Fruit fly (Drosophila melanogaster) whole organism, embryonic: ENCODE results near the gene maca.

Experiments used
- CG7372 ChIP-seq: fragments of 200-800 bp; sonication (Bioruptor generic); IDR thresholded peaks from 2 replicates; pipeline ENCODE4 v1.3.6; 2022; ENCODE audit warnings: missing biosample characterization, missing genetic modification characterization
- CG8478 ChIP-seq: fragments of >200 bp; optimal IDR thresholded peaks from 2 replicates; lab custom pipeline; 2018
- CkIIα-i1 ChIP-seq: fragments of 200-800 bp; sonication (Bioruptor generic); IDR thresholded peaks from 2 replicates; pipeline ENCODE4 v1.3.6; 2022; ENCODE audit warnings: missing biosample characterization, missing genetic modification characterization
- Spps ChIP-seq: fragments of 200-800 bp; sonication (Bioruptor generic); optimal IDR thresholded peaks from 2 replicates; lab custom pipeline; 2018; ENCODE audit warnings: missing biosample characterization, mild to moderate bottlenecking, missing genetic modification characterization
- cad ChIP-seq: fragments of >200 bp; optimal IDR thresholded peaks from 2 replicates; lab custom pipeline; 2017; ENCODE audit warnings: missing biosample characterization, missing genetic modification characterization
- cas ChIP-seq: fragments of 200-800 bp; sonication (Bioruptor generic); IDR thresholded peaks from 2 replicates; pipeline ENCODE4 v1.3.6; 2022; ENCODE audit warnings: missing biosample characterization, missing genetic modification characterization
- eyg ChIP-seq: fragments of 200-800 bp; sonication (Bioruptor generic); optimal IDR thresholded peaks from 3 replicates; lab custom pipeline; 2016; ENCODE audit warnings: missing biosample characterization, missing genetic modification characterization
- mld ChIP-seq: fragments of 200-800 bp; sonication (Bioruptor generic); IDR thresholded peaks from 3 replicates; pipeline ENCODE4 v1.3.6; 2022; ENCODE audit warnings: missing biosample characterization, missing genetic modification characterization; ENCODE audit not compliant: partially characterized antibody
- pros ChIP-seq: fragments of 200-800 bp; sonication (Bioruptor generic); optimal IDR thresholded peaks from 3 replicates; lab custom pipeline; 2019; ENCODE audit warnings: missing biosample characterization, mild to moderate bottlenecking, missing genetic modification characterization, moderate library complexity
- seq ChIP-seq: fragments of 200-800 bp; sonication (Bioruptor generic); IDR thresholded peaks from 2 replicates; pipeline ENCODE4 v1.3.6; 2022; ENCODE audit warnings: missing biosample characterization, missing genetic modification characterization
- ssp ChIP-seq: fragments of 200-800 bp; sonication (Bioruptor generic); IDR thresholded peaks from 2 replicates; pipeline ENCODE4 v1.3.6; 2022; ENCODE audit warnings: missing biosample characterization, missing genetic modification characterization
- toy ChIP-seq: fragments of 200-800 bp; sonication (Bioruptor generic); IDR thresholded peaks from 2 replicates; pipeline ENCODE4 v1.3.6; 2022; ENCODE audit warnings: missing biosample characterization, missing genetic modification characterization

DNA sequence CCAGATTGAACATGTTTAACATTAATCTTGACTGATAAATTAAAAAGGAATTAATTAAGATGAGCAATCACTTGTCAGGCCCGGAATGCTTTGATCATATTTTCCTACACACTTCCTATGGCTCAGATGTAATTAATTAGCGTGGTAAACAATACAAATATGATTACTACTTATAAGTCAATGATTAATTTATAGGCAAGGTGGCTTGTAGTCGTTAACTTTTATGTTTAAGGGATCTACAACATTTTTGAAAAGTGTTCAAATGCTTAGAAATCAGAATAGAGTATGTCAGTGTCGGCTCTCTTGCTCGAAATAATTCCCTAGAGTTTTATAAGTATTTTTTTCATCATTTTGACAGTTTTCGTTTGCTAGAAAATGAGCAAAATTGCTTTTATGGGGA lies 22.7 kb upstream of the maca start:
- TF ChIP-seq CG8478 (lab: Kevin White, UChicago) (no peak), cad (GFP tag; lab: Kevin White, UChicago) (no peak), CkIIα-i1 (GFP tag; lab: Robert Waterston, UW) (no peak), eyg (GFP tag; lab: Kevin White, UChicago) (no peak), ssp (GFP tag; lab: Robert Waterston, UW) (no peak), toy (no peak), pros (GFP tag; lab: Kevin White, UChicago) (no peak), seq (GFP tag; lab: Robert Waterston, UW) (no peak), cas (no peak), Spps (no peak), mld (GFP tag; lab: Robert Waterston, UW) (no peak), CG7372 (GFP tag; lab: Robert Waterston, UW) (no peak)
